Worm (Caenorhabditis elegans) whole organism, L1 larva: Measurements from ENCODE around the gene sds-22.
A peak's percentile ranks its signal among the peaks of the same experiment; 100 is the strongest.

ENCODE experiments used
- C34B4.2 ChIP-seq: sonication (generic microtip); optimal IDR thresholded peaks from 2 replicates; lab custom pipeline; 2017; ENCODE audit warnings: mild to moderate bottlenecking, missing genetic modification characterization, missing compliant biosample characterization
- Y116A8C.19 ChIP-seq: sonication (generic microtip); optimal IDR thresholded peaks from 2 replicates; lab custom pipeline; 2016; ENCODE audit warnings: missing compliant biosample characterization, missing genetic modification characterization, borderline replicate concordance
- ama-1 ChIP-seq: fragments of 150-350 bp; optimal IDR thresholded peaks from 2 replicates; lab custom pipeline; 2014
- ceh-8 ChIP-seq: fragments of 200-800 bp; sonication (Bioruptor generic); optimal IDR thresholded peaks from 2 replicates; lab custom pipeline; 2018; ENCODE audit warnings: mild to moderate bottlenecking, missing genetic modification characterization, moderate library complexity, missing compliant biosample characterization
- ceh-90 ChIP-seq: sonication (generic microtip); optimal IDR thresholded peaks from 2 replicates; lab custom pipeline; 2016; ENCODE audit warnings: missing genetic modification characterization, missing compliant biosample characterization
- dpl-1 ChIP-seq, 3 experiments: fragments of 150-350 bp in 2 of 3; sonication (generic microtip) in 1 of 3; optimal IDR thresholded peaks; 2 replicates each; lab custom pipeline; 2014 to 2017; ENCODE audit warnings: missing biosample characterization in 3 of 3, missing genetic modification characterization in 3 of 3, missing genetic modification reagents in 3 of 3
- dsc-1 ChIP-seq: sonication (generic microtip); optimal IDR thresholded peaks from 2 replicates; lab custom pipeline; 2016; ENCODE audit warnings: mild to moderate bottlenecking, missing genetic modification characterization, missing compliant biosample characterization
- egl-27 ChIP-seq, 2 experiments: fragments of 150-350 bp in 1 of 2; sonication (generic microtip); optimal IDR thresholded peaks; 3 replicates each; lab custom pipeline; 2017 to 2018; ENCODE audit warnings: missing biosample characterization in 2 of 2, missing genetic modification characterization in 2 of 2, missing genetic modification reagents in 2 of 2
- elt-3 ChIP-seq, 6 experiments: fragments of 150-350 bp in 1 of 6; sonication (generic microtip); optimal IDR thresholded peaks; 2 replicates each; lab custom pipeline; 2017 to 2018; ENCODE audit warnings: missing biosample characterization in 6 of 6, missing genetic modification characterization in 6 of 6, inconsistent platforms in 1 of 6
- fkh-10 ChIP-seq: sonication (generic microtip); optimal IDR thresholded peaks from 2 replicates; lab custom pipeline; 2017; ENCODE audit warnings: missing biosample characterization, missing genetic modification reagents, missing genetic modification characterization
- fkh-4 ChIP-seq: sonication (generic microtip); optimal IDR thresholded peaks from 2 replicates; lab custom pipeline; 2016; ENCODE audit warnings: missing compliant biosample characterization, missing genetic modification characterization, borderline replicate concordance
- grh-1 ChIP-seq: fragments of 200-800 bp; sonication (Bioruptor generic); IDR thresholded peaks from 2 replicates; pipeline ENCODE4 v1.3.6; 2022; ENCODE audit warnings: missing genetic modification reagents, missing genetic modification characterization, missing compliant biosample characterization
- irx-1 ChIP-seq: sonication (generic microtip); optimal IDR thresholded peaks from 2 replicates; lab custom pipeline; 2016; ENCODE audit warnings: missing genetic modification characterization, missing compliant biosample characterization
- jun-1 ChIP-seq: fragments of 150-350 bp; optimal IDR thresholded peaks from 2 replicates; lab custom pipeline; 2014; ENCODE audit warnings: missing biosample characterization, missing genetic modification reagents, missing genetic modification characterization
- lin-13 ChIP-seq: fragments of 150-350 bp; optimal IDR thresholded peaks from 2 replicates; lab custom pipeline; 2014; ENCODE audit warnings: missing biosample characterization, missing genetic modification reagents, missing genetic modification characterization
- lin-39 ChIP-seq: fragments of 150-350 bp; optimal IDR thresholded peaks from 2 replicates; lab custom pipeline; 2014; ENCODE audit warnings: missing biosample characterization, missing genetic modification reagents, missing genetic modification characterization
- lir-3 ChIP-seq: sonication (generic microtip); optimal IDR thresholded peaks from 2 replicates; lab custom pipeline; 2016; ENCODE audit warnings: mild to moderate bottlenecking, missing genetic modification characterization, moderate library complexity, missing compliant biosample characterization; ENCODE audit not compliant: poor library complexity
- lsy-2 ChIP-seq, 2 experiments: fragments of 150-350 bp; optimal IDR thresholded peaks; 2 replicates each; lab custom pipeline; 2014; ENCODE audit warnings: missing biosample characterization in 2 of 2, missing genetic modification characterization in 2 of 2
- mab-9 ChIP-seq: fragments of 200-800 bp; sonication (Bioruptor generic); IDR thresholded peaks from 2 replicates; pipeline ENCODE4 v1.3.6; 2022; ENCODE audit warnings: missing genetic modification reagents, missing genetic modification characterization, missing compliant biosample characterization
- mdl-1 ChIP-seq, 2 experiments: fragments of 150-350 bp; optimal IDR thresholded peaks; 2 replicates each; lab custom pipeline; 2014 to 2017; ENCODE audit warnings: missing biosample characterization in 2 of 2, missing genetic modification characterization in 2 of 2, inconsistent platforms in 1 of 2
- mef-2 ChIP-seq: fragments of 150-350 bp; optimal IDR thresholded peaks from 2 replicates; lab custom pipeline; 2014; ENCODE audit warnings: missing biosample characterization, missing genetic modification characterization
- mep-1 ChIP-seq: fragments of 150-350 bp; optimal IDR thresholded peaks from 2 replicates; lab custom pipeline; 2014; ENCODE audit warnings: missing biosample characterization, missing genetic modification characterization
- nhr-19 ChIP-seq: fragments of 200-800 bp; sonication (Bioruptor generic); conservative IDR thresholded peaks from 2 replicates; pipeline ENCODE4 v1.3.6; 2022; ENCODE audit warnings: missing genetic modification characterization, missing compliant biosample characterization
- nhr-20 ChIP-seq: sonication (generic microtip); optimal IDR thresholded peaks from 2 replicates; lab custom pipeline; 2016; ENCODE audit warnings: mild to moderate bottlenecking, missing genetic modification characterization, missing compliant biosample characterization
- nhr-71 ChIP-seq: sonication (generic microtip); optimal IDR thresholded peaks from 2 replicates; lab custom pipeline; 2016; ENCODE audit warnings: mild to moderate bottlenecking, missing genetic modification characterization, moderate library complexity, missing compliant biosample characterization
- nhr-76 ChIP-seq: sonication (generic microtip); optimal IDR thresholded peaks from 2 replicates; lab custom pipeline; 2017; ENCODE audit warnings: missing biosample characterization, missing genetic modification characterization
- nhr-84 ChIP-seq: sonication (generic microtip); optimal IDR thresholded peaks from 2 replicates; lab custom pipeline; 2017; ENCODE audit warnings: missing biosample characterization, missing genetic modification characterization
- nhr-85 ChIP-seq: sonication (generic microtip); peaks from one replicate; lab custom pipeline; 2016; ENCODE audit warnings: missing genetic modification characterization, inconsistent platforms, missing compliant biosample characterization
- nhr-90 ChIP-seq: sonication (generic microtip); optimal IDR thresholded peaks from 2 replicates; lab custom pipeline; 2016; ENCODE audit warnings: mild to moderate bottlenecking, missing genetic modification characterization, missing compliant biosample characterization; ENCODE audit not compliant: poor library complexity
- pag-3 ChIP-seq: sonication (generic microtip); optimal IDR thresholded peaks from 2 replicates; lab custom pipeline; 2017; ENCODE audit warnings: missing genetic modification characterization, mild to moderate bottlenecking, missing compliant biosample characterization, antibody characterized with exemption, borderline replicate concordance; ENCODE audit not compliant: insufficient read depth
- pax-3 ChIP-seq: fragments of 200-800 bp; sonication (Bioruptor generic); optimal IDR thresholded peaks from 2 replicates; lab custom pipeline; 2018; ENCODE audit warnings: mild to moderate bottlenecking, missing genetic modification characterization, moderate library complexity, missing compliant biosample characterization
- pqm-1 ChIP-seq: sonication (generic microtip); optimal IDR thresholded peaks from 3 replicates; lab custom pipeline; 2017; ENCODE audit warnings: missing biosample characterization, missing genetic modification characterization
- rnt-1 ChIP-seq: sonication (generic microtip); optimal IDR thresholded peaks from 2 replicates; lab custom pipeline; 2016; ENCODE audit warnings: mild to moderate bottlenecking, missing genetic modification characterization, moderate library complexity, missing compliant biosample characterization
- snpc-4 ChIP-seq: fragments of 150-350 bp; optimal IDR thresholded peaks from 2 replicates; lab custom pipeline; 2014; ENCODE audit warnings: missing biosample characterization, missing genetic modification characterization
- snu-23 ChIP-seq: sonication (generic microtip); optimal IDR thresholded peaks from 2 replicates; lab custom pipeline; 2016; ENCODE audit warnings: missing genetic modification characterization, missing compliant biosample characterization
- sox-4 ChIP-seq: sonication (generic microtip); optimal IDR thresholded peaks from 2 replicates; lab custom pipeline; 2016; ENCODE audit warnings: missing genetic modification characterization, missing compliant biosample characterization
- sptf-1 ChIP-seq: fragments of 150-350 bp; optimal IDR thresholded peaks from 2 replicates; lab custom pipeline; 2014; ENCODE audit warnings: missing biosample characterization, missing genetic modification characterization
- sup-37 ChIP-seq: fragments of 200-800 bp; sonication (Bioruptor generic); optimal IDR thresholded peaks from 2 replicates; lab custom pipeline; 2018; ENCODE audit warnings: mild to moderate bottlenecking, missing genetic modification characterization, missing compliant biosample characterization
- tbx-2 ChIP-seq: sonication (generic microtip); optimal IDR thresholded peaks from 2 replicates; lab custom pipeline; 2016; ENCODE audit warnings: missing genetic modification characterization, missing compliant biosample characterization
- tlp-1 ChIP-seq: fragments of 150-350 bp; optimal IDR thresholded peaks from 2 replicates; lab custom pipeline; 2014; ENCODE audit warnings: missing biosample characterization, missing genetic modification characterization
- unc-130 ChIP-seq: fragments of 150-350 bp; optimal IDR thresholded peaks from 2 replicates; lab custom pipeline; 2017; ENCODE audit warnings: missing biosample characterization, missing genetic modification characterization, inconsistent platforms
- unc-86 ChIP-seq: sonication (generic microtip); optimal IDR thresholded peaks from 2 replicates; lab custom pipeline; 2016; ENCODE audit warnings: missing genetic modification characterization, missing compliant biosample characterization
- unc-98 ChIP-seq: fragments of 200-800 bp; sonication (Bioruptor generic); IDR thresholded peaks from 2 replicates; pipeline ENCODE4 v1.3.6; 2022; ENCODE audit warnings: missing genetic modification characterization, missing compliant biosample characterization
- vab-15 ChIP-seq: sonication (generic microtip); optimal IDR thresholded peaks from 2 replicates; lab custom pipeline; 2017; ENCODE audit warnings: missing genotype, mild to moderate bottlenecking, missing genetic modification characterization, missing compliant biosample characterization
- xbp-1 ChIP-seq: sonication (generic microtip); optimal IDR thresholded peaks from 2 replicates; lab custom pipeline; 2016; ENCODE audit warnings: missing genetic modification characterization, missing compliant biosample characterization
- zag-1 ChIP-seq: fragments of 150-350 bp; optimal IDR thresholded peaks from 2 replicates; lab custom pipeline; 2014; ENCODE audit warnings: missing biosample characterization, missing genetic modification characterization
- zip-4 ChIP-seq: fragments of 200-800 bp; sonication (Bioruptor generic); optimal IDR thresholded peaks from 2 replicates; lab custom pipeline; 2018; ENCODE audit warnings: mild to moderate bottlenecking, missing genetic modification characterization, moderate library complexity, missing compliant biosample characterization
- ztf-11 ChIP-seq, 2 experiments: sonication (generic microtip); optimal IDR thresholded peaks; 2 replicates each; lab custom pipeline; 2016 to 2017; ENCODE audit warnings: missing genetic modification characterization in 2 of 2, missing biosample characterization in 1 of 2, missing compliant biosample characterization in 1 of 2
- ztf-4 ChIP-seq: fragments of 150-350 bp; optimal IDR thresholded peaks from 2 replicates; lab custom pipeline; 2014; ENCODE audit warnings: missing biosample characterization, missing genetic modification characterization

sds-22 gene

DNA sequence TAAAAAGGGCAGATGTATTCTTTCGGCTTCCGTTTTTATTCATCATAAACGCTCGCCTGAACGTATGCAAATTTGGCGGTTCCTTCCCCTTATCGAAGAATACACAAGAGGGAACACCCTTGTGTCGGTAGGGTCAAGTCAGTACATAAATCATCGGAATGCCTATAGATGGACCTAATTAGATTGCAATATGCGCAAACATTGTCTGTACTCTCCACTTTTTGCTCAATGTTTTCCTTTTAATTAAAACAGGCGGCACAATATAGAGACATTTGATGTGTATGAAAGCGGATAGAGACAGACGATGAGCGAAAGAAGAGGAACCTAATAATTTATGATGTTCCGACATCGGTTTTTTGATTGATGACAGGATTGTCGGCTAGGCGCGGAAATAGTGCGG lies 44.0 kb upstream of the sds-22 start:
- TF ChIP-seq zag-1 (tag; lab: Kevin White, UChicago) (no peak), snpc-4 (tag; lab: Kevin White, UChicago) (no peak), mef-2 (tag; lab: Kevin White, UChicago) (no peak), nhr-90 (tag; lab: Kevin White, UChicago) (no peak), grh-1 (no peak), nhr-85 (tag; lab: Kevin White, UChicago) (no peak), elt-3 (tag; optimal IDR thresholded peaks at IDR 0.05; lab: Kevin White, UChicago) (no peak), unc-86 (tag; lab: Kevin White, UChicago) (peak; percentile 50), nhr-71 (tag; lab: Kevin White, UChicago) (no peak), ztf-11 (tag; optimal IDR thresholded peaks at IDR 0.05; lab: Kevin White, UChicago) (peak in 1 of 2 experiments; percentile 47), sptf-1 (tag; lab: Kevin White, UChicago) (no peak), mdl-1 (tag; optimal IDR thresholded peaks at IDR 0.05; lab: Kevin White, UChicago) (no peak), tbx-2 (peak; percentile 49), pax-3 (no peak), zip-4 (no peak), sup-37 (GFP tag; lab: Kevin White, UChicago) (no peak), unc-98 (no peak)
- TF ChIP-seq, all 84 proteins: peak for 3

DNA sequence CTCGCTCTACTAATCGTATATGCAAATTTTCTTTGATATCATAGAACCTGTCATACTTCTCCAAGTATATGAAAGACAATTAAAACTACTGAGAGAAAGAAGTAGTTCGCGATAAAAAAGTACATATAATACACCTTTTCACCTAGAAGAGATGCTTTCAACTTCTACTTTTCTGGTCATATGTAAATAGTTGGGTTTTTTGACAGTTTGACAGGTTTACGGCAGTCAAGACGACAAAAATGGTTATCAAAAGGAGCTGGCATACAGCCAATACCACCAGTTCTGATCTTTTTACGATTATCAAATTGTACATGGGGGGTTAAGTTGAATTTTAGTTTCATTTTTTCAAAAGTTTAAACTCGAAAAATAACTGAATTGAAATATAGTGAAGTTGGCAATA lies 43.3 kb upstream of the sds-22 start:
- TF ChIP-seq egl-27 (tag; optimal IDR thresholded peaks at IDR 0.05; lab: Kevin White, UChicago) = no peak
- no peak for TF ChIP-seq nhr-84 (tag; lab: Kevin White, UChicago)
- no peak for TF ChIP-seq rnt-1 (tag; lab: Kevin White, UChicago)
- TF ChIP-seq mdl-1 (tag; optimal IDR thresholded peaks at IDR 0.05; lab: Kevin White, UChicago) = no peak
- TF ChIP-seq xbp-1 (tag; lab: Kevin White, UChicago) = no peak
- no peak for TF ChIP-seq pqm-1 (tag; lab: Kevin White, UChicago)
- no peak for TF ChIP-seq nhr-76
- TF ChIP-seq sox-4 = no peak
- no peak for TF ChIP-seq Y116A8C.19 (tag; lab: Kevin White, UChicago)
- TF ChIP-seq zag-1 (tag; lab: Kevin White, UChicago) = no peak
- TF ChIP-seq ama-1 = no peak
- TF ChIP-seq, all 84 proteins: peak for 0

DNA sequence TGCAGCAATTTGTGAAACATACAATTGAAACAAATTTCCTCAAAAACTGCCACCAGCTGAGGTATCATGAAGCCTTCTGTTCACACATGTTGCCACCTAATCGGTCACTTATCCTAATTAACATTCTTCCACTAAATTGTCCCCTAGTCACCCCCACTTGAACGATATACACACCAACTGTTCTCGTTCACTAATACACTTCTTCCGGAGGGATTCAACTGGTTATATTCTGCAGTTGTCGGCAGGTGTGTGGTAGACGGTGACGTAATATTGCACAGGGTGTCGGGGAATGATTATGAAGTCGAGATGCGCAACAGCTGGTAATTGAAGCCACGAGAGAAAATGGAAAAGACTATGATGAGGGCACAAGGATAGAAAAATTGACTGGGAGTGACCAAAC lies 42.8 kb upstream of the sds-22 start:
- TF ChIP-seq snu-23 (GFP tag; lab: Kevin White, UChicago) (no peak), unc-130 (tag; lab: Kevin White, UChicago) (no peak), nhr-20 (tag; lab: Kevin White, UChicago) (no peak), ztf-11 (tag; optimal IDR thresholded peaks at IDR 0.05; lab: Kevin White, UChicago) (peak in 1 of 2 experiments; percentile 85), irx-1 (no peak), jun-1 (tag; lab: Kevin White, UChicago) (no peak), Y116A8C.19 (tag; lab: Kevin White, UChicago) (no peak), dsc-1 (tag; lab: Kevin White, UChicago) (no peak), pag-3 (tag; lab: Kevin White, UChicago) (no peak), ceh-8 (GFP tag; lab: Kevin White, UChicago) (no peak), mep-1 (peak; percentile 9), C34B4.2 (tag; lab: Kevin White, UChicago) (no peak), dpl-1 (GFP tag; optimal IDR thresholded peaks at IDR 0.05; lab: Kevin White, UChicago) (no peak), pax-3 (no peak), lir-3 (tag; lab: Kevin White, UChicago) (no peak), unc-86 (tag; lab: Kevin White, UChicago) (no peak), fkh-4 (tag; lab: Kevin White, UChicago) (no peak), ztf-4 (tag; lab: Kevin White, UChicago) (no peak), lin-13 (GFP tag; lab: Kevin White, UChicago) (no peak), unc-98 (no peak), sup-37 (GFP tag; lab: Kevin White, UChicago) (no peak), ceh-90 (tag; lab: Kevin White, UChicago) (no peak), zip-4 (no peak), tlp-1 (tag; lab: Kevin White, UChicago) (no peak), nhr-19 (GFP tag; lab: Robert Waterston, UW) (no peak), nhr-85 (tag; lab: Kevin White, UChicago) (peak; percentile 61), vab-15 (peak; percentile 54), lin-39 (tag; lab: Kevin White, UChicago) (no peak), mab-9 (GFP tag; lab: Robert Waterston, UW) (no peak), lsy-2 (tag; optimal IDR thresholded peaks at IDR 0.05; lab: Kevin White, UChicago) (no peak), fkh-10 (GFP tag; lab: Kevin White, UChicago) (no peak)
